Worm (Caenorhabditis elegans) whole organism, L2 larva: ENCODE measurements around the gene F57C2.5.

Experiments
- F13H6.1 ChIP-seq: sonication (generic microtip); optimal IDR thresholded peaks from 2 replicates; lab custom pipeline; 2016; ENCODE audit warnings: missing genetic modification characterization, missing compliant biosample characterization
- R02D3.7 ChIP-seq: fragments of 150-350 bp; optimal IDR thresholded peaks from 2 replicates; lab custom pipeline; 2014; ENCODE audit warnings: missing biosample characterization, missing genetic modification characterization
- fos-1 ChIP-seq: fragments of 150-350 bp; optimal IDR thresholded peaks from 2 replicates; lab custom pipeline; 2014; ENCODE audit warnings: missing biosample characterization, missing genetic modification characterization
- lin-39 ChIP-seq: fragments of 150-350 bp; optimal IDR thresholded peaks from 2 replicates; lab custom pipeline; 2014; ENCODE audit warnings: missing biosample characterization, missing genetic modification reagents, missing genetic modification characterization
- lsy-2 ChIP-seq, 2 experiments: fragments of 150-350 bp in 1 of 2; sonication (generic microtip) in 1 of 2; optimal IDR thresholded peaks; 2 replicates each; lab custom pipeline; 2014 to 2017; ENCODE audit warnings: missing biosample characterization in 2 of 2, missing genetic modification characterization in 2 of 2
- nhr-25 ChIP-seq: fragments of 150-350 bp; sonication (generic microtip); optimal IDR thresholded peaks from 3 replicates; lab custom pipeline; 2014; ENCODE audit warnings: missing biosample characterization, missing genetic modification characterization
- nhr-6 ChIP-seq: fragments of 150-350 bp; optimal IDR thresholded peaks from 2 replicates; lab custom pipeline; 2014; ENCODE audit warnings: missing biosample characterization, missing genetic modification characterization
- unc-55 ChIP-seq: fragments of 150-350 bp; sonication (generic microtip); optimal IDR thresholded peaks from 3 replicates; lab custom pipeline; 2014; ENCODE audit warnings: missing biosample characterization, missing genetic modification reagents, missing genetic modification characterization

ce11 chrII:14548691-14549090 lies 20.7 kb upstream of the F57C2.5 start, which contains the start of gene gcy-29:
- TF ChIP-seq F13H6.1 = no peak
- TF ChIP-seq unc-55 (GFP tag; lab: Kevin White, UChicago) = no peak
- no peak for TF ChIP-seq lin-39 (tag; lab: Kevin White, UChicago)
- no peak for TF ChIP-seq lsy-2 (tag; optimal IDR thresholded peaks at IDR 0.05; lab: Kevin White, UChicago)
- no peak for TF ChIP-seq nhr-25 (tag; lab: Kevin White, UChicago)
- TF ChIP-seq R02D3.7 (tag; lab: Kevin White, UChicago) = no peak
- TF ChIP-seq nhr-6 (tag; lab: Kevin White, UChicago) = no peak
- TF ChIP-seq fos-1 (tag; lab: Kevin White, UChicago) = no peak
